Fruit fly (Drosophila melanogaster) whole organism, embryonic: ENCODE results near the gene bys.

Experiments
- BtbVII ChIP-seq: fragments of 200-800 bp; sonication (Bioruptor generic); optimal IDR thresholded peaks from 3 replicates; lab custom pipeline; 2017; ENCODE audit warnings: missing biosample characterization, mild to moderate bottlenecking, missing genetic modification characterization
- CG10267 ChIP-seq: fragments of 200-800 bp; sonication (Bioruptor generic); optimal IDR thresholded peaks from 2 replicates; lab custom pipeline; 2018; ENCODE audit warnings: missing biosample characterization, mild to moderate bottlenecking, missing genetic modification characterization, moderate library complexity
- CG10979 ChIP-seq: fragments of 200-800 bp; sonication (Bioruptor generic); optimal IDR thresholded peaks from 2 replicates; lab custom pipeline; 2018; ENCODE audit warnings: missing biosample characterization, mild to moderate bottlenecking, missing genetic modification characterization, moderate library complexity
- CG12219 ChIP-seq: fragments of 200-800 bp; sonication (Bioruptor generic); optimal IDR thresholded peaks from 3 replicates; lab custom pipeline; 2018; ENCODE audit warnings: missing biosample characterization, mild to moderate bottlenecking, missing genetic modification characterization
- CG14050 ChIP-seq: fragments of 200-800 bp; sonication (Bioruptor generic); IDR thresholded peaks from 3 replicates; pipeline ENCODE4 v1.3.6; 2022; ENCODE audit warnings: missing biosample characterization, missing genetic modification characterization
- CG15269 ChIP-seq: fragments of 200-800 bp; sonication (Bioruptor generic); optimal IDR thresholded peaks from 2 replicates; lab custom pipeline; 2018; ENCODE audit warnings: missing biosample characterization, mild to moderate bottlenecking, missing genetic modification characterization, moderate library complexity
- CG1529 ChIP-seq: fragments of 200-800 bp; sonication (Bioruptor generic); optimal IDR thresholded peaks from 3 replicates; lab custom pipeline; 2018; ENCODE audit warnings: missing biosample characterization, missing genetic modification characterization
- CG18262 ChIP-seq: fragments of 200-800 bp; optimal IDR thresholded peaks from 3 replicates; lab custom pipeline; 2019; ENCODE audit warnings: missing biosample characterization, mild to moderate bottlenecking, missing genetic modification characterization, moderate library complexity
- CG2129 ChIP-seq: fragments of 200-800 bp; sonication (Bioruptor generic); IDR thresholded peaks from 2 replicates; pipeline ENCODE4 v1.3.6; 2022; ENCODE audit warnings: missing biosample characterization, missing genetic modification characterization; ENCODE audit not compliant: partially characterized antibody
- CG2889 ChIP-seq: fragments of 200-800 bp; sonication (Bioruptor generic); IDR thresholded peaks from 3 replicates; pipeline ENCODE4 v1.3.6; 2022; ENCODE audit warnings: missing biosample characterization, missing genetic modification characterization
- CG3838 ChIP-seq: fragments of 200-800 bp; sonication (Bioruptor generic); optimal IDR thresholded peaks from 3 replicates; lab custom pipeline; 2016; ENCODE audit warnings: missing biosample characterization, missing genetic modification characterization
- CG3995 ChIP-seq: fragments of 200-800 bp; sonication (Bioruptor generic); optimal IDR thresholded peaks from 3 replicates; lab custom pipeline; 2016; ENCODE audit warnings: missing biosample characterization, missing genetic modification characterization
- CG4854 ChIP-seq: fragments of 200-800 bp; sonication (Bioruptor generic); optimal IDR thresholded peaks from 2 replicates; lab custom pipeline; 2016; ENCODE audit warnings: missing biosample characterization, missing genetic modification characterization, inconsistent platforms
- CG5953 ChIP-seq: fragments of 200-800 bp; sonication (Bioruptor generic); IDR thresholded peaks from 2 replicates; pipeline ENCODE4 v1.3.6; 2022; ENCODE audit warnings: missing biosample characterization, missing genetic modification characterization
- CG8359 ChIP-seq: fragments of 200-800 bp; sonication (Bioruptor generic); optimal IDR thresholded peaks from 2 replicates; lab custom pipeline; 2017; ENCODE audit warnings: missing biosample characterization, mild to moderate bottlenecking, missing genetic modification characterization, borderline replicate concordance
- CG8944 ChIP-seq: fragments of 200-800 bp; sonication (Bioruptor generic); optimal IDR thresholded peaks from 3 replicates; lab custom pipeline; 2016; ENCODE audit warnings: missing biosample characterization, missing genetic modification characterization
- CG9609 ChIP-seq: fragments of 200-800 bp; sonication (Bioruptor generic); optimal IDR thresholded peaks from 3 replicates; lab custom pipeline; 2016; ENCODE audit warnings: missing biosample characterization, missing genetic modification characterization
- CoRest ChIP-seq: fragments of 200-800 bp; sonication (Bioruptor generic); optimal IDR thresholded peaks from 3 replicates; lab custom pipeline; 2018; ENCODE audit warnings: missing biosample characterization, mild to moderate bottlenecking, missing genetic modification characterization, moderate library complexity
- ERR ChIP-seq: fragments of 200-800 bp; sonication (Bioruptor generic); optimal IDR thresholded peaks from 2 replicates; lab custom pipeline; 2016; ENCODE audit warnings: missing biosample characterization, missing genetic modification characterization
- Gug ChIP-seq: fragments of 200-800 bp; sonication (Bioruptor generic); IDR thresholded peaks from 4 replicates; pipeline ENCODE4 v1.3.6; 2022; ENCODE audit warnings: missing biosample characterization, missing genetic modification characterization
- HLH54F ChIP-seq: fragments of 200-800 bp; sonication (Bioruptor generic); optimal IDR thresholded peaks from 3 replicates; lab custom pipeline; 2016; ENCODE audit warnings: missing biosample characterization, missing genetic modification characterization
- HmgZ ChIP-seq: fragments of 200-800 bp; sonication (Bioruptor generic); optimal IDR thresholded peaks from 2 replicates; lab custom pipeline; 2018; ENCODE audit warnings: missing biosample characterization, mild to moderate bottlenecking, missing genetic modification characterization
- Jarid2 ChIP-seq: fragments of 200-800 bp; sonication (Bioruptor generic); optimal IDR thresholded peaks from 3 replicates; lab custom pipeline; 2017; ENCODE audit warnings: mild to moderate bottlenecking, missing biosample characterization, missing genetic modification reagents, missing genetic modification characterization
- NC2α ChIP-seq: fragments of 200-800 bp; sonication (Bioruptor generic); optimal IDR thresholded peaks from 2 replicates; lab custom pipeline; 2016; ENCODE audit warnings: missing biosample characterization, missing genetic modification characterization
- NC2β ChIP-seq: fragments of 200-800 bp; sonication (Bioruptor generic); optimal IDR thresholded peaks from 2 replicates; lab custom pipeline; 2016; ENCODE audit warnings: missing biosample characterization, missing genetic modification characterization
- Nf-YA ChIP-seq: fragments of 200-800 bp; sonication (Bioruptor generic); IDR thresholded peaks from 2 replicates; pipeline ENCODE4 v1.3.6; 2022; ENCODE audit warnings: missing biosample characterization, missing genetic modification characterization
- Opbp ChIP-seq: fragments of 200-800 bp; sonication (Bioruptor generic); IDR thresholded peaks from 3 replicates; pipeline ENCODE4 v1.3.6; 2022; ENCODE audit warnings: missing biosample characterization, missing genetic modification characterization; ENCODE audit not compliant: partially characterized antibody
- Taf1 ChIP-seq: fragments of 200-800 bp; sonication (Bioruptor generic); IDR thresholded peaks from 2 replicates; pipeline ENCODE4 v1.3.6; 2022; ENCODE audit warnings: missing biosample characterization, missing genetic modification characterization
- Xbp1 ChIP-seq: fragments of 200-800 bp; sonication (Bioruptor generic); optimal IDR thresholded peaks from 3 replicates; lab custom pipeline; 2016; ENCODE audit warnings: missing biosample characterization, mild to moderate bottlenecking, missing genetic modification characterization
- amos ChIP-seq: fragments of 200-800 bp; sonication (Bioruptor generic); IDR thresholded peaks from 2 replicates; pipeline ENCODE4 v1.3.6; 2022; ENCODE audit warnings: missing biosample characterization, missing genetic modification characterization; ENCODE audit not compliant: partially characterized antibody
- aop ChIP-seq: fragments of 200-800 bp; sonication (Bioruptor generic); IDR thresholded peaks from 2 replicates; pipeline ENCODE4 v1.3.6; 2022; ENCODE audit warnings: missing biosample characterization, missing genetic modification characterization
- ap ChIP-seq: fragments of 200-800 bp; sonication (Bioruptor generic); IDR thresholded peaks from 2 replicates; pipeline ENCODE4 v1.3.6; 2022; ENCODE audit warnings: missing biosample characterization, missing genetic modification characterization
- ci ChIP-seq: fragments of 200-800 bp; sonication (Bioruptor generic); IDR thresholded peaks from 3 replicates; pipeline ENCODE4 v1.3.6; 2022; ENCODE audit warnings: missing biosample characterization, missing genetic modification characterization
- dimm ChIP-seq: fragments of 200-800 bp; sonication (Bioruptor generic); IDR thresholded peaks from 2 replicates; pipeline ENCODE4 v1.3.6; 2022; ENCODE audit warnings: missing biosample characterization, missing genetic modification characterization
- dmrt99B ChIP-seq: fragments of 200-800 bp; sonication (Bioruptor generic); optimal IDR thresholded peaks from 2 replicates; lab custom pipeline; 2018; ENCODE audit warnings: missing biosample characterization, mild to moderate bottlenecking, missing genetic modification characterization, moderate library complexity
- exex ChIP-seq: fragments of 200-800 bp; sonication (Bioruptor generic); optimal IDR thresholded peaks from 4 replicates; lab custom pipeline; 2018; ENCODE audit warnings: missing biosample characterization, mild to moderate bottlenecking, missing genetic modification characterization, moderate library complexity
- gce ChIP-seq: fragments of 200-800 bp; sonication (Bioruptor generic); IDR thresholded peaks from 3 replicates; pipeline ENCODE4 v1.3.6; 2022; ENCODE audit warnings: missing biosample characterization, missing genetic modification characterization
- gcm ChIP-seq: fragments of 200-800 bp; sonication (Bioruptor generic); optimal IDR thresholded peaks from 2 replicates; lab custom pipeline; 2019; ENCODE audit warnings: missing biosample characterization, mild to moderate bottlenecking, missing genetic modification characterization, moderate library complexity
- grau ChIP-seq: fragments of 200-800 bp; optimal IDR thresholded peaks from 3 replicates; lab custom pipeline; 2019; ENCODE audit warnings: missing biosample characterization, mild to moderate bottlenecking, missing genetic modification characterization, moderate library complexity
- lbe ChIP-seq: fragments of 200-800 bp; sonication (Bioruptor generic); optimal IDR thresholded peaks from 2 replicates; lab custom pipeline; 2016; ENCODE audit warnings: missing biosample characterization, mild to moderate bottlenecking, missing genetic modification characterization
- mirr ChIP-seq: fragments of 200-800 bp; sonication (Bioruptor generic); optimal IDR thresholded peaks from 3 replicates; lab custom pipeline; 2018; ENCODE audit warnings: missing biosample characterization, mild to moderate bottlenecking, missing genetic modification characterization
- nmo ChIP-seq: fragments of 200-800 bp; sonication (Bioruptor generic); optimal IDR thresholded peaks from 2 replicates; lab custom pipeline; 2018; ENCODE audit warnings: missing biosample characterization, mild to moderate bottlenecking, missing genetic modification characterization, moderate library complexity
- p53 ChIP-seq: fragments of 200-800 bp; sonication (Bioruptor generic); optimal IDR thresholded peaks from 2 replicates; lab custom pipeline; 2016; ENCODE audit warnings: missing biosample characterization, missing genetic modification characterization
- pb ChIP-seq: fragments of 200-800 bp; sonication (Bioruptor generic); optimal IDR thresholded peaks from 3 replicates; lab custom pipeline; 2016; ENCODE audit warnings: missing biosample characterization, missing genetic modification characterization
- rib ChIP-seq: fragments of 200-800 bp; sonication (Bioruptor generic); IDR thresholded peaks from 2 replicates; pipeline ENCODE4 v1.3.6; 2022; ENCODE audit warnings: missing biosample characterization, missing genetic modification characterization
- salm ChIP-seq: fragments of 200-800 bp; sonication (Bioruptor generic); optimal IDR thresholded peaks from 2 replicates; lab custom pipeline; 2018; ENCODE audit warnings: missing biosample characterization, mild to moderate bottlenecking, missing genetic modification characterization
- scrt ChIP-seq: fragments of 200-800 bp; sonication (Bioruptor generic); optimal IDR thresholded peaks from 2 replicates; lab custom pipeline; 2018; ENCODE audit warnings: missing biosample characterization, mild to moderate bottlenecking, missing genetic modification characterization, moderate library complexity
- sd ChIP-seq: fragments of 200-800 bp; sonication (Bioruptor generic); optimal IDR thresholded peaks from 3 replicates; lab custom pipeline; 2018; ENCODE audit warnings: missing biosample characterization, mild to moderate bottlenecking, missing genetic modification characterization, moderate library complexity
- tin ChIP-seq: fragments of 200-800 bp; sonication (Bioruptor generic); optimal IDR thresholded peaks from 3 replicates; lab custom pipeline; 2016; ENCODE audit warnings: missing biosample characterization, missing genetic modification characterization

The bys gene

DNA sequence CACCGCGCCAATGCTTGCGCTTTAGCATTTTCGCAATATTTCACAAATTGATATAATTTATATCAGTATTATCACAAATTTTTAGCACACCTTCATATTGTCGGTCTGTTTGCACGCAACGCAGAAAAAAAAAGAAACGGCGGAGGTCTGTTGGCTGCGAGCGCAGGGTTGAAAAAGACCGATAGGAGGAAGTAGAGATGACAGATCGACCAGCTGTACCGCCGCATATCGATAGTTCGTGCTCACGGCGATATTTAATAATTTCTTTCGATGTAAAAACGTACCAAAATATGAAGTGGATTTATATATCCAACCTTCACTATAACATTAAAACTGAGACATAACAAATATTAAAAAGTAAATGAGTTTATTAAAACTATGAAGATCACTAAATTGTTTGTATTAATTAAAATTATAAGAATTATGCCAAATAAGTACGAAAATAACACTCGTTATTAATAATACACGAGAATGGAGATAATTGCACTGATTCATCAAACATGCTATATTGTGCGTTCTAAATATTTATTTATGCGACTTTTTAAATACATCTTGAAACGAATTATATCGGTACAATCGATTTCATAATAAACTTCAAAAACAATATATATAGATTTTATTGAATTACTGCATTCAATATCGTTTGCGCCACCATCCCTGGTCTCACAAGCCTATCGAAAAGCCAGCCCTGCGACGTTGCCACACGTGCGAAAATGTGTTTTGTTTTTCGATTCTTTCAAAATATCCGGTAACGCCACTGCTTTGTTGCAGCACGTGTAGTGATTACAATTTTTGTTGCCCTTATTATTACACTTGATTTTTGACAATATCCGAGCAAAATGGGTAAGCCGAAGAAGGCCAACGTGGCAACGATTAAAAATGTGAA is at the start of gene bys, which contains the start of gene RpS6 (continued):
- TF ChIP-seq CG15269 (tag; lab: Kevin White, UChicago) (peak; percentile 24), CG3838 (GFP tag; lab: Kevin White, UChicago) (no peak), CG18262 (tag; lab: Kevin White, UChicago) (peak; percentile 30), HLH54F (GFP tag; lab: Kevin White, UChicago) (peak; percentile 22), gcm (GFP tag; lab: Kevin White, UChicago) (no peak), nmo (GFP tag; lab: Kevin White, UChicago) (peak; percentile 58), sd (tag; lab: Kevin White, UChicago) (no peak), dimm (GFP tag; lab: Robert Waterston, UW) (no peak), Opbp (peak; percentile 92), CG14050 (GFP tag; lab: Robert Waterston, UW) (no peak; the same call in 2 of the 3 replicates), ci (peak; percentile 89), NC2β (GFP tag; lab: Kevin White, UChicago) (peak; percentile 58), HmgZ (tag; lab: Kevin White, UChicago) (no peak), CG2129 (GFP tag; lab: Robert Waterston, UW) (peak; percentile 74), CG8359 (GFP tag; lab: Kevin White, UChicago) (no peak), CG1529 (GFP tag; lab: Kevin White, UChicago) (no peak), aop (GFP tag; lab: Robert Waterston, UW) (peak; percentile 88), ERR (GFP tag; lab: Kevin White, UChicago) (no peak), CG10267 (tag; lab: Kevin White, UChicago) (peak; percentile 63), NC2α (GFP tag; lab: Kevin White, UChicago) (no peak), Gug (GFP tag; lab: Robert Waterston, UW) (peak; percentile 69), tin (GFP tag; lab: Kevin White, UChicago) (peak; percentile 36), pb (peak; percentile 19), Xbp1 (GFP tag; lab: Kevin White, UChicago) (peak; percentile 54), CG2889 (GFP tag; lab: Robert Waterston, UW) (0 out of 3 replicates have a peak, but pooled peaks have one; percentile 38), Taf1 (GFP tag; lab: Robert Waterston, UW) (no peak; the same call in 1 of the 2 replicates), amos (peak; percentile 92), Jarid2 (GFP tag; lab: Kevin White, UChicago) (peak; percentile 49), Nf-YA (GFP tag; lab: Robert Waterston, UW) (no peak), grau (tag; lab: Kevin White, UChicago) (peak; percentile 2), CG5953 (0 out of 2 replicates have a peak, but pooled peaks have one; percentile 8), exex (tag; lab: Kevin White, UChicago) (no peak), scrt (GFP tag; lab: Kevin White, UChicago) (peak; percentile 61), ap (no peak), CG10979 (tag; lab: Kevin White, UChicago) (peak; percentile 2), salm (tag; lab: Kevin White, UChicago) (no peak), CG3995 (GFP tag; lab: Kevin White, UChicago) (peak; percentile 22), BtbVII (GFP tag; lab: Kevin White, UChicago) (peak; percentile 77), CG8944 (GFP tag; lab: Kevin White, UChicago) (peak; percentile 32), p53 (GFP tag; lab: Kevin White, UChicago) (peak; percentile 21), gce (no peak), CG9609 (GFP tag; lab: Kevin White, UChicago) (no peak), dmrt99B (tag; lab: Kevin White, UChicago) (peak; percentile 19), CG12219 (GFP tag; lab: Kevin White, UChicago) (peak; percentile 20), mirr (peak; percentile 31), CoRest (peak; percentile 57), lbe (GFP tag; lab: Kevin White, UChicago) (peak; percentile 56), CG4854 (GFP tag; lab: Kevin White, UChicago) (no peak), rib (GFP tag; lab: Robert Waterston, UW) (peak; percentile 60; the same call in 1 of the 2 replicates)
